Worm (Caenorhabditis elegans): ENCODE measurements around the gene chca-1.

DNA sequence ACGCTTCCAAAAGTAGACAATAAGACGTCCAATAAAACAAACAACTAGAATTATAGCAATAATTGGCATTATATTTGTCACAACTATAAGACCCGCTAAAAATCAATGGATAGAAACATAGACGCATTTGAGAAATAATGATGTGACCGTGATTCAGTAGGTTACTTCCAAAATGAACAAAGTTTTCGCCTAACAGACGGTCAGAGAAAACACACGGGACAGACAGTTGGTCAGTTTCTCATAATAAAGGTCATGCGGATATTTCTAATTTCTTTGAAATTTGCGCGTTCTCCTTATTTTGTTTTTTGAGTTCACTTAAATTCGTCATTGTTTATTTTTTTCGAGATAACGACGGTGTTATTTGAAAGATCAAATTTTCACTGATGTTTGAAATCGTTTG, 19.6 kb upstream of the chca-1 start:
- TF ChIP-seq elt-3 (tag; optimal IDR thresholded peaks at IDR 0.05) (no peak), unc-62 (GFP tag; optimal IDR thresholded peaks at IDR 0.05) (no peak), flh-1 (GFP tag; optimal IDR thresholded peaks at IDR 0.05) (no peak), lin-13 (tag; optimal IDR thresholded peaks at IDR 0.05) (no peak), snpc-4 (tag; optimal IDR thresholded peaks at IDR 0.05) (no peak), mls-2 (tag; optimal IDR thresholded peaks at IDR 0.05) (no peak), unc-39 (tag; optimal IDR thresholded peaks at IDR 0.05) (no peak), nhr-12 (tag; optimal IDR thresholded peaks at IDR 0.05) (no peak), mep-1 (tag; optimal IDR thresholded peaks at IDR 0.05) (no peak), mab-5 (tag; optimal IDR thresholded peaks at IDR 0.05) (no peak), ces-1 (GFP tag; optimal IDR thresholded peaks at IDR 0.05) (no peak)
